Fruit fly (Drosophila melanogaster) whole organism, wandering third instar larva: ENCODE data around the gene BigH1.

Source experiments
- Abd-B ChIP-seq: fragments of >200 bp; optimal IDR thresholded peaks from 2 replicates; lab custom pipeline; 2017; ENCODE audit warnings: missing biosample characterization, missing genetic modification characterization
- CG32264 ChIP-seq: fragments of 200-800 bp; sonication (Bioruptor generic); optimal IDR thresholded peaks from 2 replicates; lab custom pipeline; 2016; ENCODE audit warnings: missing biosample characterization, missing genetic modification characterization
- CG9705 ChIP-seq: fragments of 200-800 bp; sonication (Bioruptor generic); optimal IDR thresholded peaks from 2 replicates; lab custom pipeline; 2018; ENCODE audit warnings: missing biosample characterization, mild to moderate bottlenecking, missing genetic modification characterization
- Dfd ChIP-seq: fragments of >200 bp; optimal IDR thresholded peaks from 2 replicates; lab custom pipeline; 2017; ENCODE audit warnings: missing biosample characterization, missing genetic modification characterization
- Dif ChIP-seq: fragments of 200-275, 200-300 bp; sonication (Bioruptor generic); optimal IDR thresholded peaks from 2 replicates; lab custom pipeline; 2018; ENCODE audit warnings: missing biosample characterization, missing genetic modification characterization; ENCODE audit not compliant: partially characterized antibody
- GATAd ChIP-seq: sonication (Bioruptor generic); optimal IDR thresholded peaks from 2 replicates; lab custom pipeline; 2016; ENCODE audit warnings: missing biosample characterization, missing genetic modification characterization
- HLH106 ChIP-seq: fragments of 200-800 bp; optimal IDR thresholded peaks from 3 replicates; lab custom pipeline; 2019; ENCODE audit warnings: missing biosample characterization, mild to moderate bottlenecking, missing genetic modification characterization, moderate library complexity
- Hnf4 ChIP-seq: fragments of 200-800 bp; sonication (Bioruptor generic); optimal IDR thresholded peaks from 2 replicates; lab custom pipeline; 2016; ENCODE audit warnings: missing biosample characterization, mild to moderate bottlenecking, missing genetic modification characterization
- Hr78 ChIP-seq: fragments of >200 bp; optimal IDR thresholded peaks from 2 replicates; lab custom pipeline; 2017; ENCODE audit warnings: missing biosample characterization, missing genetic modification characterization
- Hr83 ChIP-seq: fragments of 200-300 bp; sonication (Bioruptor generic); optimal IDR thresholded peaks from 2 replicates; lab custom pipeline; 2016; ENCODE audit warnings: missing biosample characterization, mild to moderate bottlenecking, missing genetic modification characterization, moderate library complexity; ENCODE audit not compliant: poor library complexity, severe bottlenecking
- Jra ChIP-seq: sonication (Bioruptor generic); optimal IDR thresholded peaks from 2 replicates; lab custom pipeline; 2016; ENCODE audit warnings: missing biosample characterization, missing genetic modification characterization
- Mio ChIP-seq: sonication (Bioruptor generic); optimal IDR thresholded peaks from 2 replicates; lab custom pipeline; 2016; ENCODE audit warnings: missing biosample characterization, missing genetic modification characterization
- Myc ChIP-seq: fragments of >200 bp; optimal IDR thresholded peaks from 2 replicates; lab custom pipeline; 2017
- N ChIP-seq: fragments of >200 bp; optimal IDR thresholded peaks from 2 replicates; lab custom pipeline; 2018; ENCODE audit warnings: missing biosample characterization, missing external identifiers, missing genetic modification characterization
- OdsH ChIP-seq: fragments of 200-800 bp; sonication (Bioruptor generic); optimal IDR thresholded peaks from 2 replicates; lab custom pipeline; 2016; ENCODE audit warnings: missing biosample characterization, mild to moderate bottlenecking, missing genetic modification characterization
- Rel ChIP-seq, 2 experiments: fragments of 200-800 bp; sonication (Bioruptor generic) in 1 of 2; optimal IDR thresholded peaks; 2 replicates in 1 of 2; 3 replicates in 1 of 2; lab custom pipeline; 2016 to 2019; ENCODE audit warnings: mild to moderate bottlenecking in 2 of 2, missing biosample characterization in 2 of 2, missing genetic modification characterization in 2 of 2, moderate library complexity in 1 of 2
- Sp1 ChIP-seq: fragments of 200-800 bp; sonication (Bioruptor generic); optimal IDR thresholded peaks from 3 replicates; lab custom pipeline; 2019; ENCODE audit warnings: missing biosample characterization, mild to moderate bottlenecking, missing genetic modification characterization, moderate library complexity
- Vsx2 ChIP-seq: fragments of 200-300, 225-300 bp; sonication (Bioruptor generic); optimal IDR thresholded peaks from 2 replicates; lab custom pipeline; 2018; ENCODE audit warnings: missing biosample characterization, missing genetic modification characterization; ENCODE audit not compliant: partially characterized antibody
- br ChIP-seq: fragments of 200-800 bp; sonication (Bioruptor generic); optimal IDR thresholded peaks from 2 replicates; lab custom pipeline; 2016; ENCODE audit warnings: missing biosample characterization, missing genetic modification characterization
- dl ChIP-seq, 2 experiments: fragments of 175-275, 200-275 bp in 1 of 2; fragments of 200-275 bp in 1 of 2; sonication (Bioruptor generic); optimal IDR thresholded peaks; lab custom pipeline; 2018; ENCODE audit warnings: mild to moderate bottlenecking in 2 of 2, missing biosample characterization in 2 of 2, missing genetic modification characterization in 2 of 2, moderate library complexity in 2 of 2; ENCODE audit not compliant: partially characterized antibody in 2 of 2, insufficient read depth in 1 of 2
- dmrt93B ChIP-seq: fragments of 200-800 bp; sonication (Bioruptor generic); optimal IDR thresholded peaks from 2 replicates; lab custom pipeline; 2018; ENCODE audit warnings: missing biosample characterization, mild to moderate bottlenecking, missing genetic modification characterization
- dsf ChIP-seq: sonication (Bioruptor generic); optimal IDR thresholded peaks from 2 replicates; lab custom pipeline; 2016; ENCODE audit warnings: missing biosample characterization, missing genetic modification characterization, borderline replicate concordance
- ey ChIP-seq: fragments of 200-800 bp; sonication (Bioruptor generic); optimal IDR thresholded peaks from 2 replicates; lab custom pipeline; 2016; ENCODE audit warnings: missing biosample characterization, missing genetic modification characterization
- foxo ChIP-seq, 2 experiments: fragments of 200-800 bp; sonication (Bioruptor generic); optimal IDR thresholded peaks; 2 replicates in 1 of 2; 3 replicates in 1 of 2; lab custom pipeline; 2016 to 2017; ENCODE audit warnings: missing biosample characterization in 2 of 2, missing genetic modification characterization in 2 of 2
- fru ChIP-seq: fragments of 200-800 bp; sonication (Bioruptor generic); optimal IDR thresholded peaks from 3 replicates; lab custom pipeline; 2016; ENCODE audit warnings: missing biosample characterization, mild to moderate bottlenecking, missing genetic modification characterization
- h ChIP-seq: fragments of 200-800 bp; sonication (Bioruptor generic); optimal IDR thresholded peaks from 3 replicates; lab custom pipeline; 2016; ENCODE audit warnings: missing biosample characterization, mild to moderate bottlenecking, missing genetic modification characterization
- jim ChIP-seq: fragments of 175-275, 200-325 bp; sonication (Bioruptor generic); optimal IDR thresholded peaks from 2 replicates; lab custom pipeline; 2016; ENCODE audit warnings: missing biosample characterization, mild to moderate bottlenecking, missing genetic modification characterization
- pan ChIP-seq: fragments of >200 bp; optimal IDR thresholded peaks from 2 replicates; lab custom pipeline; 2017
- psq ChIP-seq: fragments of 200-800 bp; sonication (Bioruptor generic); optimal IDR thresholded peaks from 3 replicates; lab custom pipeline; 2017; ENCODE audit warnings: missing biosample characterization, mild to moderate bottlenecking, missing genetic modification characterization, moderate library complexity
- rgr ChIP-seq: fragments of 200-800 bp; sonication (Bioruptor generic); optimal IDR thresholded peaks from 3 replicates; lab custom pipeline; 2016; ENCODE audit warnings: missing biosample characterization, mild to moderate bottlenecking, missing genetic modification characterization
- sage ChIP-seq: fragments of 200-800 bp; sonication (Bioruptor generic); optimal IDR thresholded peaks from 2 replicates; lab custom pipeline; 2016; ENCODE audit warnings: missing biosample characterization, mild to moderate bottlenecking, missing genetic modification characterization
- sv ChIP-seq: fragments of 200-800 bp; sonication (Bioruptor generic); optimal IDR thresholded peaks from 3 replicates; lab custom pipeline; 2016; ENCODE audit warnings: missing biosample characterization, missing genetic modification characterization
- tai ChIP-seq: sonication (Bioruptor generic); optimal IDR thresholded peaks from 2 replicates; lab custom pipeline; 2016; ENCODE audit warnings: missing biosample characterization, missing genetic modification characterization
- usp ChIP-seq: fragments of >200 bp; optimal IDR thresholded peaks from 2 replicates; lab custom pipeline; 2017; ENCODE audit warnings: missing biosample characterization, missing genetic modification characterization
- woc ChIP-seq: sonication (Bioruptor generic); optimal IDR thresholded peaks from 2 replicates; lab custom pipeline; 2016; ENCODE audit warnings: missing biosample characterization, mild to moderate bottlenecking, missing genetic modification characterization

Gene BigH1

DNA sequence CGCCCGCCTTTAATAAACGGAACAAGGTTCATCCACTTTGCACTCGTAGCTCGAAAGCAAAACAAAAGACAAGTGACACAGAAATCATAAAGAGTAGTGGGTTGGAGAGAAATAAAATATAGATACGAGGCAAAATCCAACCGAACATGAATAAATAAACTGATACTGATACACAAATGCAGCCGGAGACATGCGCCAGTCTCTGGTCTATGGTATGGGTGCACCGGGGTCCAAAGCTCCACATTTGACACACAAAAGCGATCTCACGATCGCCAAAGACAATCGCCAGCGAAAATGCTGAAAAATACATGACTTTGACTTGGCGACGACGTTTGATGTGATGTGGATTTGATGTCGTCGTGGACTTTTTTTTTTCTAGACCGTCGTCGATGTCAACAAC lies 42.0 kb downstream of the BigH1 start:
- TF ChIP-seq Rel (GFP tag; optimal IDR thresholded peaks at IDR 0.05; lab: Kevin White, UChicago) = no peak
- TF ChIP-seq Rel (tag; optimal IDR thresholded peaks at IDR 0.05; lab: Kevin White, UChicago) = peak; percentile 10
- TF ChIP-seq tai (GFP tag; lab: Kevin White, UChicago) = no peak

DNA sequence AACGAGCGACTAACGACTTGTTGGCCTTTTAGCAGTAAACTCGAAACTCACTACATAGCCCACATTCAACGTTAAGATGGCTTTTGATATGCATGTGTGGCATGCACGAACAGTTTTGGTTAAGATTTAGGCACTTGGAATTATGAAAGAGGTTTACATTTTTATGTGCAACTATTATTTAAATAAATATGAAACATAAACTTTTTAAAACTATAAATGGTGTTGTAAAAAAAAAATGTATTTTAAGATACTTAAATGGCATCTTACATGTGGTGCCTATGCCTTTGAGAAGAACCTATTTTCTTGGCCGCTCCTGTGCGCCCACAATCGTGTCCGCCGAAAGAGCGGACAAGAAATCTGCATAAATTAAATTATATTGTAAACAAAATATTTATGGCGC lies 43.1 kb downstream of the BigH1 start:
- no peak for TF ChIP-seq sage
- no peak for TF ChIP-seq Vsx2
- TF ChIP-seq dl (GFP tag; optimal IDR thresholded peaks at IDR 0.05; lab: Kevin White, UChicago; ENCODE audit: insufficient read depth in 1 of 2, partially characterized antibody in 2 of 2) = no peak
- TF ChIP-seq N (GFP tag; lab: Kevin White, UChicago) = no peak
- no peak for TF ChIP-seq tai (GFP tag; lab: Kevin White, UChicago)
- no peak for TF ChIP-seq woc
- TF ChIP-seq Jra (GFP tag; lab: Kevin White, UChicago) = no peak
- TF ChIP-seq usp (GFP tag; lab: Kevin White, UChicago) = no peak
- TF ChIP-seq foxo (GFP tag; optimal IDR thresholded peaks at IDR 0.05; lab: Kevin White, UChicago) = no peak
- TF ChIP-seq, all 38 proteins: peak for 0

- TF ChIP-seq sage = no peak
- peak; percentile 61 for TF ChIP-seq fru (GFP tag; lab: Kevin White, UChicago)
- TF ChIP-seq psq (GFP tag; lab: Kevin White, UChicago) = peak; percentile 18
- peak; percentile 9 for TF ChIP-seq dmrt93B (GFP tag; lab: Kevin White, UChicago)
- no peak for TF ChIP-seq Dif (GFP tag; lab: Kevin White, UChicago)
- no peak for TF ChIP-seq CG9705 (GFP tag; lab: Kevin White, UChicago)
- TF ChIP-seq dsf = no peak
- peak; percentile 53 for TF ChIP-seq h (GFP tag; lab: Kevin White, UChicago)
- TF ChIP-seq jim (GFP tag; lab: Kevin White, UChicago) = no peak
- TF ChIP-seq Dfd (GFP tag; lab: Kevin White, UChicago) = no peak
- peak; percentile 35 for TF ChIP-seq OdsH (GFP tag; lab: Kevin White, UChicago)
- no peak for TF ChIP-seq Jra (GFP tag; lab: Kevin White, UChicago)
- TF ChIP-seq br (GFP tag; lab: Kevin White, UChicago) = peak; percentile 50
- no peak for TF ChIP-seq N (GFP tag; lab: Kevin White, UChicago)
- TF ChIP-seq foxo (GFP tag; optimal IDR thresholded peaks at IDR 0.05; lab: Kevin White, UChicago) = peak in 1 of 2 experiments; percentile 50
- peak; percentile 48 for TF ChIP-seq woc
- TF ChIP-seq Mio (GFP tag; lab: Kevin White, UChicago) = no peak
- TF ChIP-seq Sp1 (GFP tag; lab: Kevin White, UChicago) = peak; percentile 26
- TF ChIP-seq Rel (GFP tag; optimal IDR thresholded peaks at IDR 0.05; lab: Kevin White, UChicago) = no peak
- no peak for TF ChIP-seq Rel (tag; optimal IDR thresholded peaks at IDR 0.05; lab: Kevin White, UChicago)
- peak; percentile 33 for TF ChIP-seq ey (GFP tag; lab: Kevin White, UChicago)
- no peak for TF ChIP-seq Myc (lab: Kevin White, UChicago)
- no peak for TF ChIP-seq CG32264
- TF ChIP-seq HLH106 = peak; percentile 56
- TF ChIP-seq GATAd = no peak
- no peak for TF ChIP-seq Hnf4
- no peak for TF ChIP-seq Hr83 (GFP tag; lab: Kevin White, UChicago)
- TF ChIP-seq dl (GFP tag; optimal IDR thresholded peaks at IDR 0.05; lab: Kevin White, UChicago; ENCODE audit: insufficient read depth in 1 of 2, partially characterized antibody in 2 of 2) = no peak
- TF ChIP-seq pan (lab: Kevin White, UChicago) = no peak
- no peak for TF ChIP-seq Vsx2
- TF ChIP-seq rgr = peak; percentile 42
- TF ChIP-seq Hr78 (GFP tag; lab: Kevin White, UChicago) = no peak
- peak; percentile 52 for TF ChIP-seq sv (GFP tag; lab: Kevin White, UChicago)
- no peak for TF ChIP-seq Abd-B (GFP tag; lab: Kevin White, UChicago)
Measured at dm6 chr3R:14706860-14707259, 43.6 kb downstream of the BigH1 start.
